Worm (Caenorhabditis elegans): Measurements from ENCODE around the gene F33A8.4.

ce11 chrII:11012532-11013179 is 36.2 kb downstream of the F33A8.4 start:
- TF ChIP-seq ztf-23 (GFP tag; IDR thresholded peaks at IDR 0.05) (peak; percentile 66; the same call in 1 of the 2 replicates), cog-1 (tag; optimal IDR thresholded peaks at IDR 0.05) (no peak), med-1 (GFP tag; optimal IDR thresholded peaks at IDR 0.05; ENCODE audit: insufficient read depth) (no peak), flt-1 (GFP tag; IDR thresholded peaks at IDR 0.05) (0 out of 2 replicates have a peak, but pooled peaks have one; percentile 5), ztf-29 (GFP tag; IDR thresholded peaks at IDR 0.05) (no peak), klf-2 (GFP tag; conservative IDR thresholded peaks at IDR 0.05) (no peak), tab-1 (GFP tag; IDR thresholded peaks at IDR 0.05) (0 out of 2 replicates have a peak, but pooled peaks have one; percentile 35), T22C8.4 (GFP tag; IDR thresholded peaks at IDR 0.05) (no peak)

Measured in whole organism, midembryonic.